Worm (Caenorhabditis elegans) whole organism, dauer: Measurements from ENCODE around the gene nucb-1.

Experiments used
- unc-62 ChIP-seq: sonication (generic microtip); optimal IDR thresholded peaks from 2 replicates; lab custom pipeline; 2017; ENCODE audit warnings: missing biosample characterization, missing genetic modification reagents, missing genetic modification characterization

nucb-1 gene

ce11 chrX:10183695-10184094 is 13.8 kb upstream of the nucb-1 start, which contains the start of gene arrd-28:
Gene arrd-28 (plus strand): TSS chrX:10183995.
- TF ChIP-seq unc-62 = no peak

- no peak for TF ChIP-seq unc-62
Observed at ce11 chrX:10184708-10185107, 12.8 kb upstream of the nucb-1 start.

- no peak for TF ChIP-seq unc-62
Observed at ce11 chrX:10188493-10188895, 9.0 kb upstream of the nucb-1 start.

ce11 chrX:10189244-10189643 is 8.3 kb upstream of the nucb-1 start:
- TF ChIP-seq unc-62 = no peak

ce11 chrX:10189805-10190204 is 7.7 kb upstream of the nucb-1 start:
- TF ChIP-seq unc-62 = no peak

ce11 chrX:10194327-10195096 is 3.0 kb upstream of the nucb-1 start, which contains the start of gene myrf-2:
Gene myrf-2 (minus strand): TSS chrX:10194377.
- TF ChIP-seq unc-62 = no peak

- no peak for TF ChIP-seq unc-62
Observed at ce11 chrX:10199202-10199601, 1.7 kb downstream of the nucb-1 start.

- TF ChIP-seq unc-62 = no peak
Observed at ce11 chrX:10203501-10203900, 6.0 kb downstream of the nucb-1 start.

ce11 chrX:10204313-10205063 is 7.0 kb downstream of the nucb-1 start:
- no peak for TF ChIP-seq unc-62

- TF ChIP-seq unc-62 = no peak
Observed at ce11 chrX:10205321-10205720, 7.8 kb downstream of the nucb-1 start, which contains the start of gene sex-1. Gene sex-1 (minus strand): TSS chrX:10205421.

ce11 chrX:10206008-10206407 is 8.5 kb downstream of the nucb-1 start:
- no peak for TF ChIP-seq unc-62

ce11 chrX:10208481-10208880 is 11.0 kb downstream of the nucb-1 start:
- TF ChIP-seq unc-62 = no peak

ce11 chrX:10212469-10212868 is 15.0 kb downstream of the nucb-1 start, which contains the start of gene F44A6.3:
Gene F44A6.3 (plus strand): TSS chrX:10212769.
- no peak for TF ChIP-seq unc-62

ce11 chrX:10215429-10215828 is 17.9 kb downstream of the nucb-1 start, which contains the start of gene F44A6.4:
Gene F44A6.4 (minus strand): TSS chrX:10215495.
- no peak for TF ChIP-seq unc-62

ce11 chrX:10216344-10216743 is 18.8 kb downstream of the nucb-1 start:
- TF ChIP-seq unc-62 = no peak

- TF ChIP-seq unc-62 = no peak
Observed at ce11 chrX:10216857-10217256, 19.4 kb downstream of the nucb-1 start.

- TF ChIP-seq unc-62 = no peak
Observed at ce11 chrX:10218779-10219178, 21.3 kb downstream of the nucb-1 start, which contains the start of gene F44A6.5. Gene F44A6.5 (minus strand): TSS chrX:10218929.
